Fruit fly (Drosophila melanogaster) whole organism, wandering third instar larva: ENCODE results near the gene Xport-B.

Experiments used
- rgr ChIP-seq: fragments of 200-800 bp; sonication (Bioruptor generic); optimal IDR thresholded peaks from 3 replicates; lab custom pipeline; 2016; ENCODE audit warnings: missing biosample characterization, mild to moderate bottlenecking, missing genetic modification characterization
- sage ChIP-seq: fragments of 200-800 bp; sonication (Bioruptor generic); optimal IDR thresholded peaks from 2 replicates; lab custom pipeline; 2016; ENCODE audit warnings: missing biosample characterization, mild to moderate bottlenecking, missing genetic modification characterization
- sv ChIP-seq: fragments of 200-800 bp; sonication (Bioruptor generic); optimal IDR thresholded peaks from 3 replicates; lab custom pipeline; 2016; ENCODE audit warnings: missing biosample characterization, missing genetic modification characterization

The Xport-B gene

DNA sequence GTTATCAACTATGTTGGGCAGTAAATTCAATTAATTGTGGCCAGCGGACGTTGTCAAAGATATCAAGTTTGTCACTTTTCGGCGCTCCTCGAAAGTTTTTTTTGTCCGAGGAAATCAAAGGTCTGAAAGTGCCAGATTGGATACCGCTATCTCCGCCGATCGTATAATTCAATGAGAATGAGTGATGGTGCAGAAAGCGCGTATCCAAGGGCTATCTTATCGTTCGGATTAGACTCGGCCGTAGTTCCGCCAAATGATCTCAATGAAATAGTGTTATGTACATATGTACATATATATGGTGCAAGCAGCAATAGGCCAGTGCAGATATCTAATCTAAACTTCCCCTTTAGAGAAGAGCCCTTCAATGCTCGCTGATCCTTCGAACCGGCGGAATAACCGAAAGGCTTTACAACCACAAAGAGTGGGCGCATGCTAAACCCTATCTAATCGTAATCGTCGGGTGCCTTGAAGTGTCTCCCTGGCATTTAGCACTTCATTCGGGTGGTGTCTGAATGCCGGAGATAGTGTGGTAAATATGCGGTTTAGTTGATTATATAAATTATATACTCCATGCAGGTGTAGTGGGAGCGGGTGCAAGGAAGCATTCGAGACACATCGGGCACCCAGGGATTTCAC is 42.0 kb downstream of the Xport-B start:
- TF ChIP-seq rgr (no peak), sv (no peak), sage (GFP tag; lab: Kevin White, UChicago) (no peak)
